Fruit fly (Drosophila melanogaster): Measurements from ENCODE around the gene CG14834.

- TF ChIP-seq gce (GFP tag; IDR thresholded peaks at IDR 0.05) (no peak), CG4282 (GFP tag; optimal IDR thresholded peaks at IDR 0.05) (no peak), CG9609 (GFP tag; optimal IDR thresholded peaks at IDR 0.05) (no peak), CG17912 (GFP tag; optimal IDR thresholded peaks at IDR 0.05) (no peak), CG34422 (GFP tag; IDR thresholded peaks at IDR 0.05) (no peak), sc (optimal IDR thresholded peaks at IDR 0.05) (no peak), sc (GFP tag; optimal IDR thresholded peaks at IDR 0.05) (no peak), CG10543 (GFP tag; optimal IDR thresholded peaks at IDR 0.05) (no peak), grau (tag; optimal IDR thresholded peaks at IDR 0.05) (no peak), CG15073 (GFP tag; optimal IDR thresholded peaks at IDR 0.05) (no peak), Sry-δ (GFP tag; optimal IDR thresholded peaks at IDR 0.05) (no peak), az2 (GFP tag; optimal IDR thresholded peaks at IDR 0.05) (no peak)
Measured at dm6 chr3L:7338786-7339185, 8.1 kb downstream of the CG14834 start.
